Worm (Caenorhabditis elegans) whole organism, young adult: ENCODE data around the gene D1086.18.
A peak's percentile ranks its signal among the peaks of the same experiment; 100 is the strongest.

ENCODE experiments used
- B0336.3 ChIP-seq: fragments of 200-800 bp; sonication (Bioruptor generic); IDR thresholded peaks from 2 replicates; pipeline ENCODE4 v1.3.6; 2022; ENCODE audit warnings: missing genetic modification characterization, missing compliant biosample characterization
- C17E4.6 ChIP-seq: fragments of 200-800 bp; sonication (Bioruptor generic); IDR thresholded peaks from 2 replicates; pipeline ENCODE4 v1.3.6; 2022; ENCODE audit warnings: missing genetic modification reagents, missing genetic modification characterization, missing compliant biosample characterization
- F10E7.11 ChIP-seq: sonication (generic microtip); optimal IDR thresholded peaks from 2 replicates; lab custom pipeline; 2017; ENCODE audit warnings: mild to moderate bottlenecking, missing genetic modification characterization, moderate library complexity, missing compliant biosample characterization
- F23B12.7 ChIP-seq: sonication (generic microtip); optimal IDR thresholded peaks from 2 replicates; lab custom pipeline; 2017; ENCODE audit warnings: missing genetic modification characterization, mild to moderate bottlenecking, missing compliant biosample characterization, antibody characterized with exemption, moderate library complexity; ENCODE audit not compliant: insufficient read depth
- F37B4.10 ChIP-seq: fragments of 200-800 bp; sonication (Bioruptor generic); IDR thresholded peaks from 2 replicates; pipeline ENCODE4 v1.3.6; 2022; ENCODE audit warnings: missing genetic modification characterization, missing compliant biosample characterization
- F57A8.1 ChIP-seq: fragments of 200-800 bp; sonication (Bioruptor generic); optimal IDR thresholded peaks from 2 replicates; lab custom pipeline; 2018; ENCODE audit warnings: mild to moderate bottlenecking, missing genetic modification characterization, moderate library complexity, missing compliant biosample characterization
- T07F8.4 ChIP-seq: sonication (generic microtip); optimal IDR thresholded peaks from 2 replicates; lab custom pipeline; 2016; ENCODE audit warnings: mild to moderate bottlenecking, missing genetic modification characterization, moderate library complexity, missing compliant biosample characterization
- T26A5.8 ChIP-seq: sonication (generic microtip); optimal IDR thresholded peaks from 2 replicates; lab custom pipeline; 2016; ENCODE audit warnings: missing genetic modification characterization, missing compliant biosample characterization
- Y56A3A.18 ChIP-seq: fragments of 200-800 bp; sonication (Bioruptor generic); IDR thresholded peaks from 2 replicates; pipeline ENCODE4 v1.3.6; 2022; ENCODE audit warnings: missing genetic modification reagents, missing genetic modification characterization, missing compliant biosample characterization
- ZK185.1 ChIP-seq: sonication (generic microtip); optimal IDR thresholded peaks from 2 replicates; lab custom pipeline; 2016; ENCODE audit warnings: mild to moderate bottlenecking, missing genetic modification characterization, missing compliant biosample characterization; ENCODE audit not compliant: poor library complexity, severe bottlenecking
- akir-1 ChIP-seq: fragments of 200-800 bp; sonication (Bioruptor generic); optimal IDR thresholded peaks from 2 replicates; lab custom pipeline; 2018; ENCODE audit warnings: mild to moderate bottlenecking, missing genetic modification characterization, moderate library complexity, missing compliant biosample characterization
- ama-1 ChIP-seq, 3 experiments: fragments of 150-350 bp in 1 of 3; sonication (generic microtip) in 2 of 3; optimal IDR thresholded peaks; 2 replicates each; lab custom pipeline; 2014 to 2018; ENCODE audit warnings: missing biosample characterization in 2 of 3, missing genetic modification characterization in 2 of 3, missing genetic modification reagents in 2 of 3
- atf-7 ChIP-seq: sonication (generic microtip); optimal IDR thresholded peaks from 2 replicates; lab custom pipeline; 2017; ENCODE audit warnings: mild to moderate bottlenecking, missing genetic modification characterization, missing compliant biosample characterization
- athp-1 ChIP-seq: sonication (generic microtip); optimal IDR thresholded peaks from 2 replicates; lab custom pipeline; 2017; ENCODE audit warnings: mild to moderate bottlenecking, missing genetic modification characterization, missing compliant biosample characterization
- bed-1 ChIP-seq: fragments of 200-800 bp; sonication (Bioruptor generic); IDR thresholded peaks from 2 replicates; pipeline ENCODE4 v1.3.6; 2022; ENCODE audit warnings: missing genetic modification reagents, missing genetic modification characterization, missing compliant biosample characterization
- ceh-27 ChIP-seq: fragments of 200-800 bp; sonication (Bioruptor generic); optimal IDR thresholded peaks from 2 replicates; lab custom pipeline; 2018; ENCODE audit warnings: mild to moderate bottlenecking, missing genetic modification characterization, moderate library complexity, missing compliant biosample characterization
- ceh-58 ChIP-seq: fragments of 200-800 bp; sonication (Bioruptor generic); IDR thresholded peaks from 2 replicates; pipeline ENCODE4 v1.3.6; 2022; ENCODE audit warnings: missing genetic modification characterization, missing compliant biosample characterization
- ceh-91 ChIP-seq: fragments of 200-800 bp; sonication (Bioruptor generic); IDR thresholded peaks from 2 replicates; pipeline ENCODE4 v1.3.6; 2022; ENCODE audit warnings: missing genetic modification reagents, missing genetic modification characterization, missing compliant biosample characterization
- die-1 ChIP-seq: sonication (generic microtip); optimal IDR thresholded peaks from 2 replicates; lab custom pipeline; 2016; ENCODE audit warnings: missing genotype, mild to moderate bottlenecking, missing genetic modification characterization, missing compliant biosample characterization
- dpl-1 ChIP-seq: fragments of 150-350 bp; optimal IDR thresholded peaks from 2 replicates; lab custom pipeline; 2014; ENCODE audit warnings: missing biosample characterization, missing genetic modification reagents, missing genetic modification characterization
- egrh-3 ChIP-seq: fragments of 200-800 bp; sonication (Bioruptor generic); IDR thresholded peaks from 2 replicates; pipeline ENCODE4 v1.3.6; 2022; ENCODE audit warnings: missing genetic modification reagents, missing genetic modification characterization, missing compliant biosample characterization
- fkh-3 ChIP-seq: sonication (generic microtip); optimal IDR thresholded peaks from 2 replicates; lab custom pipeline; 2016; ENCODE audit warnings: mild to moderate bottlenecking, missing genetic modification characterization, missing compliant biosample characterization
- hlh-12 ChIP-seq: sonication (generic microtip); optimal IDR thresholded peaks from 2 replicates; lab custom pipeline; 2016; ENCODE audit warnings: missing genetic modification characterization, missing compliant biosample characterization
- hlh-26 ChIP-seq: fragments of 200-800 bp; sonication (Bioruptor generic); conservative IDR thresholded peaks from 2 replicates; pipeline ENCODE4 v1.3.6; 2022; ENCODE audit warnings: missing genetic modification reagents, missing genetic modification characterization, missing compliant biosample characterization
- hmg-20 ChIP-seq: fragments of 200-800 bp; sonication (Bioruptor generic); IDR thresholded peaks from 2 replicates; pipeline ENCODE4 v1.3.6; 2022; ENCODE audit warnings: missing genetic modification reagents, missing genetic modification characterization, missing compliant biosample characterization
- let-607 ChIP-seq, 2 experiments: fragments of 200-800 bp in 1 of 2; sonication (Bioruptor generic) in 1 of 2; sonication (generic microtip) in 1 of 2; optimal IDR thresholded peaks; 2 replicates each; lab custom pipeline; 2016 to 2018; ENCODE audit warnings: mild to moderate bottlenecking in 2 of 2, missing compliant biosample characterization in 2 of 2, missing genetic modification characterization in 2 of 2, moderate library complexity in 2 of 2, missing genotype in 1 of 2
- lin-26 ChIP-seq: fragments of 200-800 bp; sonication (Bioruptor generic); IDR thresholded peaks from 2 replicates; pipeline ENCODE4 v1.3.6; 2022; ENCODE audit warnings: missing genetic modification reagents, missing genetic modification characterization, missing compliant biosample characterization
- lin-40 ChIP-seq: sonication (generic microtip); optimal IDR thresholded peaks from 2 replicates; lab custom pipeline; 2016; ENCODE audit warnings: missing genetic modification characterization, mild to moderate bottlenecking, missing compliant biosample characterization, missing genotype, missing genetic modification reagents
- lin-54 ChIP-seq: fragments of 200-800 bp; sonication (Bioruptor generic); optimal IDR thresholded peaks from 2 replicates; lab custom pipeline; 2018; ENCODE audit warnings: mild to moderate bottlenecking, missing genetic modification characterization, missing compliant biosample characterization
- lir-1 ChIP-seq: fragments of 200-800 bp; sonication (Bioruptor generic); conservative IDR thresholded peaks from 2 replicates; pipeline ENCODE4 v1.3.6; 2022; ENCODE audit warnings: missing genetic modification reagents, missing genetic modification characterization, missing compliant biosample characterization
- lsl-1 ChIP-seq: fragments of 200-800 bp; sonication (Bioruptor generic); optimal IDR thresholded peaks from 2 replicates; lab custom pipeline; 2018; ENCODE audit warnings: mild to moderate bottlenecking, missing genetic modification characterization, moderate library complexity, missing compliant biosample characterization
- lsy-27 ChIP-seq: sonication (generic microtip); optimal IDR thresholded peaks from 2 replicates; lab custom pipeline; 2017; ENCODE audit warnings: missing genetic modification characterization, mild to moderate bottlenecking, missing compliant biosample characterization, antibody characterized with exemption, missing genotype, borderline replicate concordance; ENCODE audit not compliant: insufficient read depth
- mcd-1 ChIP-seq: fragments of 200-800 bp; sonication (Bioruptor generic); IDR thresholded peaks from 2 replicates; pipeline ENCODE4 v1.3.6; 2022; ENCODE audit warnings: missing genetic modification reagents, missing genetic modification characterization, missing compliant biosample characterization
- mes-4 ChIP-seq: sonication (generic microtip); optimal IDR thresholded peaks from 2 replicates; lab custom pipeline; 2016; ENCODE audit warnings: missing genotype, missing genetic modification characterization, missing compliant biosample characterization
- mxl-1 ChIP-seq: sonication (generic microtip); optimal IDR thresholded peaks from 2 replicates; lab custom pipeline; 2016; ENCODE audit warnings: missing genetic modification characterization, missing compliant biosample characterization
- nfya-2 ChIP-seq: fragments of 200-800 bp; sonication (Bioruptor generic); IDR thresholded peaks from 2 replicates; pipeline ENCODE4 v1.3.6; 2022; ENCODE audit warnings: missing genetic modification reagents, missing genetic modification characterization, missing compliant biosample characterization
- nfyb-1 ChIP-seq: fragments of 200-800 bp; sonication (Bioruptor generic); IDR thresholded peaks from 2 replicates; pipeline ENCODE4 v1.3.6; 2022; ENCODE audit warnings: missing genetic modification reagents, missing genetic modification characterization, missing compliant biosample characterization
- pha-4 ChIP-seq: fragments of 150-350 bp; sonication (generic microtip); optimal IDR thresholded peaks from 2 replicates; lab custom pipeline; 2014; ENCODE audit warnings: missing biosample characterization, missing genetic modification reagents, missing genetic modification characterization
- rec-8 ChIP-seq, 2 experiments: sonication (generic microtip); optimal IDR thresholded peaks; 2 replicates each; lab custom pipeline; 2016; ENCODE audit warnings: mild to moderate bottlenecking in 2 of 2, missing genetic modification characterization in 2 of 2, missing genetic modification reagents in 2 of 2, missing genotype in 2 of 2, missing biosample characterization in 1 of 2, missing compliant biosample characterization in 1 of 2, moderate library complexity in 1 of 2
- sea-2 ChIP-seq: fragments of 200-800 bp; sonication (Bioruptor generic); IDR thresholded peaks from 2 replicates; pipeline ENCODE4 v1.3.6; 2022; ENCODE audit warnings: missing genetic modification characterization, missing compliant biosample characterization
- snpc-3.4 ChIP-seq: sonication (generic microtip); optimal IDR thresholded peaks from 2 replicates; lab custom pipeline; 2017; ENCODE audit warnings: missing genetic modification characterization, mild to moderate bottlenecking, missing compliant biosample characterization, antibody characterized with exemption, moderate library complexity, missing genotype, missing genetic modification reagents
- snpc-4 ChIP-seq, 5 experiments: fragments of 150-350 bp in 1 of 5; sonication (generic microtip) in 4 of 5; optimal IDR thresholded peaks; 2 replicates each; lab custom pipeline; 2014 to 2018; ENCODE audit warnings: missing genetic modification characterization in 5 of 5, missing biosample characterization in 3 of 5, antibody characterized with exemption in 2 of 5, mild to moderate bottlenecking in 2 of 5, missing compliant biosample characterization in 2 of 5, missing genotype in 2 of 5, moderate library complexity in 2 of 5, missing genetic modification reagents in 1 of 5
- somi-1 ChIP-seq: fragments of 200-800 bp; sonication (Bioruptor generic); optimal IDR thresholded peaks from 2 replicates; lab custom pipeline; 2018; ENCODE audit warnings: mild to moderate bottlenecking, missing genetic modification characterization, missing compliant biosample characterization
- tbp1 ChIP-seq: fragments of 200-800 bp; sonication (Bioruptor generic); optimal IDR thresholded peaks from 2 replicates; lab custom pipeline; 2018; ENCODE audit warnings: mild to moderate bottlenecking, missing genetic modification characterization, missing compliant biosample characterization
- unc-130 ChIP-seq: sonication (generic microtip); optimal IDR thresholded peaks from 2 replicates; lab custom pipeline; 2016; ENCODE audit warnings: missing genetic modification reagents, missing genetic modification characterization, missing compliant biosample characterization
- unc-62 ChIP-seq: fragments of 150-350 bp; optimal IDR thresholded peaks from 2 replicates; lab custom pipeline; 2014; ENCODE audit warnings: missing biosample characterization, missing genetic modification reagents, missing genetic modification characterization
- zim-3 ChIP-seq: sonication (generic microtip); optimal IDR thresholded peaks from 2 replicates; lab custom pipeline; 2017; ENCODE audit warnings: mild to moderate bottlenecking, missing genetic modification characterization, moderate library complexity, missing compliant biosample characterization
- ztf-6 ChIP-seq: fragments of 200-800 bp; sonication (Bioruptor generic); IDR thresholded peaks from 2 replicates; pipeline ENCODE4 v1.3.6; 2022; ENCODE audit warnings: missing genetic modification reagents, missing genetic modification characterization, missing compliant biosample characterization

Gene D1086.18

ce11 chrV:14136152-14136551, 50.5 kb downstream of the D1086.18 start (continued):
- TF ChIP-seq F23B12.7 (no peak), athp-1 (tag; lab: Kevin White, UChicago) (no peak), akir-1 (GFP tag; lab: Kevin White, UChicago) (no peak), atf-7 (tag; lab: Kevin White, UChicago) (peak; percentile 3), snpc-4 (GFP tag; optimal IDR thresholded peaks at IDR 0.05; lab: Kevin White, UChicago) (no peak), snpc-4 (tag; optimal IDR thresholded peaks at IDR 0.05; lab: Kevin White, UChicago) (peak in 1 of 4 experiments; percentile 8), unc-130 (GFP tag; lab: Kevin White, UChicago) (no peak), lin-54 (no peak), fkh-3 (tag; lab: Kevin White, UChicago) (no peak), ceh-58 (GFP tag; lab: Robert Waterston, UW) (no peak), F10E7.11 (tag; lab: Kevin White, UChicago) (no peak), mes-4 (tag; lab: Kevin White, UChicago) (no peak), ZK185.1 (tag; lab: Kevin White, UChicago) (no peak), egrh-3 (no peak), bed-1 (GFP tag; lab: Robert Waterston, UW) (no peak), F37B4.10 (no peak), hlh-12 (tag; lab: Kevin White, UChicago) (no peak), B0336.3 (GFP tag; lab: Robert Waterston, UW) (peak; percentile 13; the same call in 1 of the 2 replicates), rec-8 (tag; optimal IDR thresholded peaks at IDR 0.05; lab: Kevin White, UChicago) (no peak), nfya-2 (GFP tag; lab: Robert Waterston, UW) (no peak), ama-1 (optimal IDR thresholded peaks at IDR 0.05; lab: Kevin White, UChicago) (no peak), ama-1 (GFP tag; optimal IDR thresholded peaks at IDR 0.05; lab: Kevin White, UChicago) (no peak), snpc-3.4 (tag; lab: Kevin White, UChicago) (no peak), T26A5.8 (tag; lab: Kevin White, UChicago) (no peak), sea-2 (GFP tag; lab: Robert Waterston, UW) (no peak), F57A8.1 (GFP tag; lab: Kevin White, UChicago) (no peak), lsl-1 (GFP tag; lab: Kevin White, UChicago) (no peak), tbp1 (peak; percentile 1), die-1 (tag; lab: Kevin White, UChicago) (no peak), lir-1 (no peak), ceh-27 (GFP tag; lab: Kevin White, UChicago) (peak; percentile 71), somi-1 (GFP tag; lab: Kevin White, UChicago) (no peak), T07F8.4 (tag; lab: Kevin White, UChicago) (no peak), Y56A3A.18 (GFP tag; lab: Robert Waterston, UW) (no peak), lsy-27 (tag; lab: Kevin White, UChicago) (no peak), dpl-1 (GFP tag; lab: Kevin White, UChicago) (no peak), lin-40 (tag; lab: Kevin White, UChicago) (peak; percentile 63), hmg-20 (GFP tag; lab: Robert Waterston, UW) (no peak), ztf-6 (GFP tag; lab: Robert Waterston, UW) (no peak), mxl-1 (tag; lab: Kevin White, UChicago) (no peak), pha-4 (tag; lab: Kevin White, UChicago) (no peak), mcd-1 (peak; percentile 36; the same call in 1 of the 2 replicates), let-607 (tag; optimal IDR thresholded peaks at IDR 0.05; lab: Kevin White, UChicago) (no peak), zim-3 (tag; lab: Kevin White, UChicago) (no peak), hlh-26 (no peak), C17E4.6 (GFP tag; lab: Robert Waterston, UW) (no peak), unc-62 (peak; percentile 24), ceh-91 (GFP tag; lab: Robert Waterston, UW) (no peak), lin-26 (GFP tag; lab: Robert Waterston, UW) (no peak), nfyb-1 (peak; percentile 14; the same call in 1 of the 2 replicates)
